Fruit fly (Drosophila melanogaster) Kc167 (cell line): Measurements from ENCODE around the gene CG14321.

Experiments
- Myc ChIP-seq: fragments of >200 bp; optimal IDR thresholded peaks from 2 replicates; lab custom pipeline; 2017; ENCODE audit warnings: missing external identifiers
- Sin3A ChIP-seq: fragments of >200 bp; optimal IDR thresholded peaks from 2 replicates; lab custom pipeline; 2018; ENCODE audit warnings: missing external identifiers
- h ChIP-seq: fragments of >200 bp; optimal IDR thresholded peaks from 3 replicates; lab custom pipeline; 2018; ENCODE audit warnings: missing external identifiers
- insv ChIP-seq: fragments of >200 bp; optimal IDR thresholded peaks from 3 replicates; lab custom pipeline; 2018; ENCODE audit warnings: missing external identifiers
- psq ChIP-seq: fragments of >200 bp; optimal IDR thresholded peaks from 2 replicates; lab custom pipeline; 2017; ENCODE audit warnings: missing external identifiers
- ttk ChIP-seq: sonication (Bioruptor generic); optimal IDR thresholded peaks from 2 replicates; lab custom pipeline; 2017; ENCODE audit warnings: missing external identifiers

CG14321 gene

DNA sequence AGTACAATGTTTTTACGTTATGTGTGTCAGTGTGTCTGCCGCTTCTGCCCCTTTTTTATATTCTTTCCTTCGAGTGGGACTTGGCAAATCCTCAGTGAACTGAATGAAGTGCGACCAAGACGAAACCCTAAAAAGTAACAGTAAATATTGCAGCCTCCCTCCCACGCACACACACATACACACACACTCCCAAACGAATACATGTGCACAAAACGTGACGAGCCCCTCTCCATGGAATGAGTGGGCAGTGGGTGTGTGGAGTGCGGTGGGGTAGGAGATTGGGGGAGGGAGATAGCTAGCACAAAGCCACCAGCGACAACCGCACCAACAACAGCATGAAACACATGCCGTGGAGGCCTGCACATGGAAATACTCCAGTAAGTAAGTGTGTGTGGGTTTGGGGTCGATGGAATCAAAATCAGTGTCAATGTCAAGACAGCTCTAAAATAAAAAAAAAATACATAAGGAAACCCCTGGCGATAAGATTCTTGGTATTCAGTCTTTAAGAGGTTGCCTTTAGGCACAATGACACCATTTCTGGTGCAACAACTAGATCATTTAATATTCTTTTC, 18.5 kb upstream of the CG14321 start:
- TF ChIP-seq psq (lab: Kevin White, UChicago) = no peak
- TF ChIP-seq h (lab: Kevin White, UChicago) = no peak
- TF ChIP-seq insv (lab: Kevin White, UChicago) = no peak
- no peak for TF ChIP-seq Myc (lab: Kevin White, UChicago)

DNA sequence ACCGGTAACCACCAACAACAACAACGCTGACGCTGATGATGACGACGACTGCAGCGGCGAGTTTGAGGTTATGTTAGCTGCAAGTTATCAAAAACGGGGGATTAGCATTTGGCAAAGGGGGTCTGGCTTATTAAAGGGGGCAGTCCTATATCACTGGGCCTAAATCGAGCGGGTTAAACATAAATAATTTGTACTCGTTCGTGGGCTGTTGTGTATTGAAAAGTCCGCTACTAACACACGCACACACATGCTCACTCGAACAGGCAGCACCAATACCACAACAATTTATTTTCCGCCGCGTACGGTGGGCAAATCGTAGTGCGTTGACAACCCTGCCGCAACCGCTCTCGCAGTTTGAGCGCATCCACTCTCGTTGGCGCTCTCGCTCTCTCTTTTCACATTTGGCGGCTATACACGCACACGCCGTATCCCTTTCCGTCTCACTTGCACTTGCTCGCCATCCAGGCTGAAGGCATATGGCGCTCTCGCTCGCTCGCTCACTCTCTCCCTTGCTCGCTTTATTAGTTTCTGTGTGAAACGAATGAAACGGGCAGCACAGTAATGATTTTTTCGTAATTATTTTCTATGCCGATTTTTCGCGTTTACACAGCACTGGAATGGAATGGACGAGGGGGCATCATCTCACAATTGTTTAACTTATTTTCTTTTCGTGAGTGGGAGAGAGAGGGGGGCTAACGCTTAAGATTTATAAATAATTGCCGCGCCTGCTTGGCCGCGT, 16.4 kb upstream of the CG14321 start:
- TF ChIP-seq Myc (lab: Kevin White, UChicago) (no peak), ttk (lab: Kevin White, UChicago) (no peak), h (lab: Kevin White, UChicago) (no peak), Sin3A (lab: Kevin White, UChicago) (no peak), insv (lab: Kevin White, UChicago) (no peak), psq (lab: Kevin White, UChicago) (no peak)

DNA sequence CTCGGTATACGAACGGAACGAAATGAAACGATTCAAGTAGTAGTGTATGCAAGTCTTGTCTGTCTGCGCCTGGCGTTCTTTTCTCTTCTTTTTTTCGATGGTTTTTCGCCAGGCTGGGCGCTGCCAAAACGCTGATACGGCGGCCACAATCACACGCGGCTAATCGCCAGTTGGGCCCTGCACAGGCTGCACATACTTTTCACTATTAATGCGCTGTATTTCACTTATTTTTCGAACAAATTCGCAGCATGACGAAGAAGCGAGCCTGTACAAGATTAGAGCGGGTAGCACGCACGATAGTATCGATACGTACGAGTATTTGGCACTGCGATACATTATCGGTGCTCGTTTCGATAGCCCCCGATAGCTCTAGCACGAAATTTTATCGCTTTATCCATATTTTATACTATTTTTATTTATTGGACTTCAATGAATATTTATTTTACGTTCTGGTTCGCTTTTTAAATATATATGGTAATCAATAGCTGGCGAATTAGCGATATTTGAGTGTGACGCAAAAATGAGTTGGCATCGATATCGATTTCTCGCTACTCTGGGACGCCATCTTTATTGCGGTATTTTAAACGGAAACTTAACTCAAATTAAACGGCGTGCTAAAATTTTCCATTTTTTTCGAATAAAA, 15.2 kb upstream of the CG14321 start, which contains the start of gene osa:
osa (minus strand) TSS at position 300 of the 643 bp plus-strand sequence.
- TF ChIP-seq h (lab: Kevin White, UChicago) = no peak
- TF ChIP-seq ttk (lab: Kevin White, UChicago) = no peak
- TF ChIP-seq psq (lab: Kevin White, UChicago) = no peak
- no peak for TF ChIP-seq Sin3A (lab: Kevin White, UChicago)
- TF ChIP-seq insv (lab: Kevin White, UChicago) = no peak
- no peak for TF ChIP-seq Myc (lab: Kevin White, UChicago)

DNA sequence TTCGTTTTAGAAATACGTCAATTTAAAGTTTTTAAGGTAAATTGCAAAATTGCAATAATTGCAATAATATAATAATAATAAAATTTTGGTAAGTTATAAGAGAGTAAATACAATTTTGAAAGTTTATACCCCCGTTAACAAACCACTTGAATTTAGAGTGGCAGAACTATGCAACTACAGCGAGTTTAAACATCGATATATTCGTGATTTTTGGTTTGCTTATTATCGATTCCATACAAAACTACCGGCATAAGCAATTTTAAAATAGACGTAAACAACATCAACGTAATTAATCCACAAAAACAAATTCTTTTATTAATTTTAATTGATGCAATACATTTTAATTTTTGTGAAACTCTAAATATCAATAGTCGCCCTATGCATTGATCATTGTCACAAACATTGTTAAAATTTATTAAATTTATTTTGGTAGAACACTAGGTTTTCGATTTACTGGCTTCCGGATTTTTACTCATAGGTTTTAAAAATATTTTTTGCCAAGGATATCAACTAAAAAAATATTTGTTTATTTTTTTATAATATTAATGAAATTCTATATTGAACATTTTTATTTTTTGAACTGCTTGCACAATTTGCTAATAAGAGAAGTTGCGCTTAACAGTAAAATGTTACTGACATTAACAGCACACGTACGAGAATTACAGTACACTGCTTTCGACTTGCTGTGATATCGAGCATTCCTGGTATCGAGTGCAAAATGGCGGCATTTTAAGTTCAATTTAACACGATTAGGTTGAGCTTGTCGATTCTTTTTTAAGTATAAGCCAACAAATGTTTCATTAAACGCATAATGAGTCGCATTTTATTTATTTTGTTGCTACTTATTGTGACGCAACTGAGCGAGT, 14.4 kb upstream of the CG14321 start, which contains the start of gene Pxt:
Pxt (plus strand) TSS at position 695 of the 866 bp plus-strand sequence.
- TF ChIP-seq insv (lab: Kevin White, UChicago) (no peak), Sin3A (lab: Kevin White, UChicago) (no peak), h (lab: Kevin White, UChicago) (no peak), ttk (lab: Kevin White, UChicago) (no peak), psq (lab: Kevin White, UChicago) (no peak)

DNA sequence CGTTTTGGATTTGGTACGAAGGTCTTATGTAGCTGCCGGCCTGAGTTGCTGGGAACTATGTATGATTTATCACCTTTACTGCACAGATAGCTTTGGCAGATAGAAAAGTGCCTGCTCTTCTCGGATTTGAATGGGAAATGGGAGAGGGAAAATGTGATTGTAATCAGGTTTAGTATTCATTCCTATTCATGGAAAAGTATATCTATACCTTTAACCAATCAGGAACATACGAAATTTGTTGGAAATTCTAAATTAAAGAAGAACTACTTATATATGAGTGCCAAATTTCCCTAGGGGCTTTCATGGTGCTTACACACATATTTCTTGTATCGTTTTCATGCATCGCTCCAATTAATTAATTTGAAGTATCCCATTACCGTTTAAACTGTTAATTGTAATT, 8.4 kb upstream of the CG14321 start, which contains the start of gene Atg8b:
Atg8b (minus strand) TSS at position 101 of the 400 bp plus-strand sequence.
- no peak for TF ChIP-seq Sin3A (lab: Kevin White, UChicago)
- no peak for TF ChIP-seq Myc (lab: Kevin White, UChicago)
- no peak for TF ChIP-seq ttk (lab: Kevin White, UChicago)
- no peak for TF ChIP-seq psq (lab: Kevin White, UChicago)
- no peak for TF ChIP-seq h (lab: Kevin White, UChicago)
- no peak for TF ChIP-seq insv (lab: Kevin White, UChicago)

DNA sequence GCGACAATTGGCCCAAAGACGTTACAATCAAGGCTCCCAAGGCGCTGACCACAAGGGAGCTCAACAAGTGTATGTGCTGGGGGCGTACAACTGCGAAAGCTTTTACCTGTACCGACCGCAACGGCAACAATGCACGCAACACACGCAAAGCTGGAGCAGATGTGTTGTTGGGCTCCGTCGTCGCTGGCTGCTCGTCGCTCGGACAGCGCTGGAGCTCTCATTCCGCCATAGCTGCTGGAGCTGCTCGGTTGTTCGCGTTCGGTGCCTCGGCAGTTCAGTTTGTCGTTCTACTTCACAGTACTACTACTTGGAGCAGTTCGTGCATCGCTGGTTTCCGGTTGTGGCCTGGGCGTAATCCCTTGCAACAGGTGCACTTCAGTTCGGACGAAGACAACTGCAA, 7.8 kb upstream of the CG14321 start, which contains the start of gene Lgr1:
Lgr1 (plus strand) TSS at position 220 of the 400 bp plus-strand sequence.
- TF ChIP-seq Sin3A (lab: Kevin White, UChicago) (no peak), ttk (lab: Kevin White, UChicago) (no peak), insv (lab: Kevin White, UChicago) (no peak), psq (lab: Kevin White, UChicago) (no peak), Myc (lab: Kevin White, UChicago) (no peak), h (lab: Kevin White, UChicago) (no peak)

DNA sequence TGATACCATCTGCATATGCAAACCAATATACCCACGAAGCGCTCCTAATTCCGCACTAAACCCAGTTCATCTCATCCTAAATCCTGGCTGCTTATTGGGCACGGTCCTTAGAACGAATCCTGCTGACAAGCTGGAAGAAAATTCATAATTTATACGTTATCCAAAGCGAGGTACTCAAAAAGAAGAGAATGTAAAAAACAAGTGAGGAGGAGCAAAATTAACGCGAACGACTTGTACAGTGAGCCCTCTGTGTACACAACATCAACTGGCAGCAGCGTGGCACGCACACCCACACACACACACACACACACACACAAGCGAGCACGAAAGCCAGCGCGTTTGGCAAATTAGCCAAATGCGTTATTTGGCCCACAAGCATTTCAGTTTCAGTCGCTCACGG, 2.9 kb downstream of the CG14321 start, which contains the start of gene TyrRII:
TyrRII (plus strand) TSS at position 301 of the 400 bp plus-strand sequence.
- TF ChIP-seq psq (lab: Kevin White, UChicago) = no peak
- TF ChIP-seq Sin3A (lab: Kevin White, UChicago) = no peak
- no peak for TF ChIP-seq insv (lab: Kevin White, UChicago)
- TF ChIP-seq Myc (lab: Kevin White, UChicago) = no peak
- no peak for TF ChIP-seq ttk (lab: Kevin White, UChicago)
- no peak for TF ChIP-seq h (lab: Kevin White, UChicago)

DNA sequence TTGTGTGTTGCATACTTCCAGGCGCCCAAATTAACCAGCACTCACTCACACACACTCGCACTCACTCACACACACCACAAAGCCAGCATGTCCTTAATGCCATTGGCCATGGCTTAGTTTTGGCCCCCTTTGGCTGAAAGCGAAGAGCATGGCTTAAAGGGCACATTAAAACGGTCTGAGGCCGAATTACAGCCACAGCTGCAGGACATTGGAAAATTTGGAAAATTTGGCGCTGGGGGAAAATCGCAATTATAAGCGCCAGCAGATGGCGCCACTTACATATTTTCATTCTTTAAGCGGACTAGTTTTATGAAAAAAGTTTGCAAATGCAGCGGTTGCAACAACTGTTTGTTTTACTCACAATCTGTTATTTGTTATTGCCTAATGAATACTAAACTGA, 9.1 kb downstream of the CG14321 start:
- no peak for TF ChIP-seq insv (lab: Kevin White, UChicago)
- TF ChIP-seq Sin3A (lab: Kevin White, UChicago) = no peak
- no peak for TF ChIP-seq ttk (lab: Kevin White, UChicago)
- no peak for TF ChIP-seq psq (lab: Kevin White, UChicago)
- TF ChIP-seq h (lab: Kevin White, UChicago) = no peak
- TF ChIP-seq Myc (lab: Kevin White, UChicago) = no peak

DNA sequence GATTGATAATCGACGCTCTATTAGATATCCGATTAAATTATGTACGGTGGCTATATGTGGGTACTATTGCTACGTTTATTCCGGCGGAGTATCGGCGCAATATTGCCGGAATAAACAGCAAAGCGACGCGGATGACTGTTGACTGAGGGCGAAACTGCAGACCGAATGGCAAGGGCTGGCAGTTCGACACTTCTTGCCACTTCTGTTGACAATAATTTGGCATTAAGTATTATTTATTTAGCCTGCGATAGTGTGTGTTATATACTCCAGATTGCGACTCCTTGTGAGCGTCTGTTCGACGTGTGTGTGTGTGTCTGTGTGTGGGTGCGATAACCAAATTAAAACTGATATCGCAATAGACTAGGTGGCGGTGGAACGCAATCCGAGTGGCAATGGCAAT, 25.5 kb downstream of the CG14321 start:
- TF ChIP-seq psq (lab: Kevin White, UChicago) (no peak), Myc (lab: Kevin White, UChicago) (no peak), h (lab: Kevin White, UChicago) (no peak), Sin3A (lab: Kevin White, UChicago) (no peak), ttk (lab: Kevin White, UChicago) (no peak), insv (lab: Kevin White, UChicago) (no peak)
